Worm (Caenorhabditis elegans) whole organism, L1 larva: ENCODE measurements around the gene K09C8.7.

Source experiments
- fkh-10 ChIP-seq: sonication (generic microtip); optimal IDR thresholded peaks from 2 replicates; lab custom pipeline; 2017; ENCODE audit warnings: missing biosample characterization, missing genetic modification reagents, missing genetic modification characterization
- fos-1 ChIP-seq: fragments of 150-350 bp; optimal IDR thresholded peaks from 2 replicates; lab custom pipeline; 2014; ENCODE audit warnings: missing biosample characterization, missing genetic modification characterization
- mef-2 ChIP-seq: fragments of 150-350 bp; optimal IDR thresholded peaks from 2 replicates; lab custom pipeline; 2014; ENCODE audit warnings: missing biosample characterization, missing genetic modification characterization
- mep-1 ChIP-seq: fragments of 150-350 bp; optimal IDR thresholded peaks from 2 replicates; lab custom pipeline; 2014; ENCODE audit warnings: missing biosample characterization, missing genetic modification characterization
- nhr-12 ChIP-seq: sonication (generic microtip); optimal IDR thresholded peaks from 2 replicates; lab custom pipeline; 2017; ENCODE audit warnings: missing biosample characterization, missing genetic modification characterization
- nhr-237 ChIP-seq: fragments of 150-350 bp; optimal IDR thresholded peaks from 2 replicates; lab custom pipeline; 2014; ENCODE audit warnings: missing biosample characterization, missing genetic modification characterization
- pax-3 ChIP-seq: fragments of 200-800 bp; sonication (Bioruptor generic); optimal IDR thresholded peaks from 2 replicates; lab custom pipeline; 2018; ENCODE audit warnings: mild to moderate bottlenecking, missing genetic modification characterization, moderate library complexity, missing compliant biosample characterization
- ztf-4 ChIP-seq: fragments of 150-350 bp; optimal IDR thresholded peaks from 2 replicates; lab custom pipeline; 2014; ENCODE audit warnings: missing biosample characterization, missing genetic modification characterization

DNA sequence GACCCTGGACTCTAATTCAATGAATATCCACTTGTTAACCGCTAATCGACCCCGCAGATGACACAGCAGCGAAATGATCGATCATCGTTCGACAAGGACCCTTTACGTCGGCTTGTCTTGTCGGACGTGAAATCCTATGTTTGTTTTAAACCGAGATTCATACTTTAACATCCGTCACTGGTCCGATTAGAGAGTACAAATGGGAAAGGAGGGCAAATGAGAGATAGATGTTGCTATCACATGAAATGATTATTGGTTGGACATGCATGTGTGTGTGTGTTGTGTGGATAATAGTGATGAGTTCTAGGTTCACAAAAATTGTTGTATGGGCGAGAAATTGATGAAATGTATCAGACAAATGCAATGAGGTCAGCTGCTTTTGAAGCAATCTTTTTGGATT lies 41.5 kb downstream of the K09C8.7 start:
- TF ChIP-seq ztf-4 (tag; lab: Kevin White, UChicago) (no peak), fos-1 (tag; lab: Kevin White, UChicago) (no peak), fkh-10 (GFP tag; lab: Kevin White, UChicago) (no peak), nhr-237 (no peak), mep-1 (no peak), pax-3 (tag; lab: Kevin White, UChicago) (no peak), mef-2 (tag; lab: Kevin White, UChicago) (no peak), nhr-12 (tag; lab: Kevin White, UChicago) (no peak)
